Worm (Caenorhabditis elegans) whole organism, L1 larva: ENCODE data around the gene C47D2.1.

Experiments used
- C16A3.4 ChIP-seq: fragments of 150-350 bp; optimal IDR thresholded peaks from 2 replicates; lab custom pipeline; 2014; ENCODE audit warnings: missing biosample characterization, missing genetic modification characterization
- C34B4.2 ChIP-seq: sonication (generic microtip); optimal IDR thresholded peaks from 2 replicates; lab custom pipeline; 2017; ENCODE audit warnings: mild to moderate bottlenecking, missing genetic modification characterization, missing compliant biosample characterization
- alr-1 ChIP-seq: fragments of 200-800 bp; sonication (Bioruptor generic); optimal IDR thresholded peaks from 2 replicates; lab custom pipeline; 2018; ENCODE audit warnings: borderline replicate concordance, mild to moderate bottlenecking, missing genetic modification characterization, missing compliant biosample characterization
- aly-2 ChIP-seq: fragments of 150-350 bp; optimal IDR thresholded peaks from 2 replicates; lab custom pipeline; 2014; ENCODE audit warnings: missing biosample characterization, missing genetic modification characterization
- ama-1 ChIP-seq: fragments of 150-350 bp; optimal IDR thresholded peaks from 2 replicates; lab custom pipeline; 2014
- blmp-1 ChIP-seq: fragments of 150-350 bp; optimal IDR thresholded peaks from 2 replicates; lab custom pipeline; 2014; ENCODE audit warnings: missing biosample characterization, missing genetic modification characterization
- ceh-63 ChIP-seq: fragments of 200-800 bp; sonication (Bioruptor generic); optimal IDR thresholded peaks from 2 replicates; lab custom pipeline; 2018; ENCODE audit warnings: mild to moderate bottlenecking, missing genetic modification characterization, missing compliant biosample characterization
- ceh-82 ChIP-seq, 3 experiments: fragments of 150-350 bp in 1 of 3; sonication (generic microtip) in 2 of 3; optimal IDR thresholded peaks; 2 replicates each; lab custom pipeline; 2014 to 2017; ENCODE audit warnings: missing biosample characterization in 3 of 3, missing genetic modification characterization in 3 of 3
- ceh-88 ChIP-seq: fragments of 200-800 bp; sonication (Bioruptor generic); IDR thresholded peaks from 2 replicates; pipeline ENCODE4 v1.3.6; 2022; ENCODE audit warnings: missing genetic modification characterization, missing compliant biosample characterization
- dpl-1 ChIP-seq, 3 experiments: fragments of 150-350 bp in 2 of 3; sonication (generic microtip) in 1 of 3; optimal IDR thresholded peaks; 2 replicates each; lab custom pipeline; 2014 to 2017; ENCODE audit warnings: missing biosample characterization in 3 of 3, missing genetic modification characterization in 3 of 3, missing genetic modification reagents in 3 of 3
- dsc-1 ChIP-seq: sonication (generic microtip); optimal IDR thresholded peaks from 2 replicates; lab custom pipeline; 2016; ENCODE audit warnings: mild to moderate bottlenecking, missing genetic modification characterization, missing compliant biosample characterization
- efl-1 ChIP-seq, 4 experiments: fragments of 150-350 bp; optimal IDR thresholded peaks in 3 of 4; peaks in 1 of 4; 1 replicate in 1 of 4; 2 replicates in 3 of 4; lab custom pipeline; 2014; ENCODE audit warnings: missing biosample characterization in 2 of 4, missing genetic modification characterization in 2 of 4, missing genetic modification reagents in 2 of 4
- egl-13 ChIP-seq: sonication (generic microtip); optimal IDR thresholded peaks from 2 replicates; lab custom pipeline; 2016; ENCODE audit warnings: missing genotype, missing genetic modification reagents, missing genetic modification characterization, missing compliant biosample characterization
- egl-27 ChIP-seq, 2 experiments: fragments of 150-350 bp in 1 of 2; sonication (generic microtip); optimal IDR thresholded peaks; 3 replicates each; lab custom pipeline; 2017 to 2018; ENCODE audit warnings: missing biosample characterization in 2 of 2, missing genetic modification characterization in 2 of 2, missing genetic modification reagents in 2 of 2
- elt-3 ChIP-seq, 6 experiments: fragments of 150-350 bp in 1 of 6; sonication (generic microtip); optimal IDR thresholded peaks; 2 replicates each; lab custom pipeline; 2017 to 2018; ENCODE audit warnings: missing biosample characterization in 6 of 6, missing genetic modification characterization in 6 of 6, inconsistent platforms in 1 of 6
- fkh-4 ChIP-seq: sonication (generic microtip); optimal IDR thresholded peaks from 2 replicates; lab custom pipeline; 2016; ENCODE audit warnings: missing compliant biosample characterization, missing genetic modification characterization, borderline replicate concordance
- fkh-8 ChIP-seq: sonication (generic microtip); optimal IDR thresholded peaks from 2 replicates; lab custom pipeline; 2016; ENCODE audit warnings: mild to moderate bottlenecking, missing genetic modification characterization, missing compliant biosample characterization
- fos-1 ChIP-seq: fragments of 150-350 bp; optimal IDR thresholded peaks from 2 replicates; lab custom pipeline; 2014; ENCODE audit warnings: missing biosample characterization, missing genetic modification characterization
- grh-1 ChIP-seq: fragments of 200-800 bp; sonication (Bioruptor generic); IDR thresholded peaks from 2 replicates; pipeline ENCODE4 v1.3.6; 2022; ENCODE audit warnings: missing genetic modification reagents, missing genetic modification characterization, missing compliant biosample characterization
- hlh-17 ChIP-seq: fragments of 200-800 bp; sonication (Bioruptor generic); optimal IDR thresholded peaks from 2 replicates; lab custom pipeline; 2018; ENCODE audit warnings: missing genetic modification characterization, mild to moderate bottlenecking, missing compliant biosample characterization, moderate library complexity, borderline replicate concordance
- irx-1 ChIP-seq: sonication (generic microtip); optimal IDR thresholded peaks from 2 replicates; lab custom pipeline; 2016; ENCODE audit warnings: missing genetic modification characterization, missing compliant biosample characterization
- lin-13 ChIP-seq: fragments of 150-350 bp; optimal IDR thresholded peaks from 2 replicates; lab custom pipeline; 2014; ENCODE audit warnings: missing biosample characterization, missing genetic modification reagents, missing genetic modification characterization
- lin-14 ChIP-seq: fragments of 200-800 bp; sonication (Bioruptor generic); optimal IDR thresholded peaks from 2 replicates; lab custom pipeline; 2018; ENCODE audit warnings: mild to moderate bottlenecking, missing genetic modification characterization, moderate library complexity, missing compliant biosample characterization
- lin-15B ChIP-seq: fragments of 150-350 bp; sonication (generic microtip); optimal IDR thresholded peaks from 3 replicates; lab custom pipeline; 2014; ENCODE audit warnings: missing biosample characterization, missing genetic modification characterization
- lin-35 ChIP-seq, 2 experiments: fragments of 150-350 bp; optimal IDR thresholded peaks; 2 replicates each; lab custom pipeline; 2014; ENCODE audit warnings: missing biosample characterization in 2 of 2, missing genetic modification characterization in 2 of 2, missing genetic modification reagents in 2 of 2
- lin-39 ChIP-seq: fragments of 150-350 bp; optimal IDR thresholded peaks from 2 replicates; lab custom pipeline; 2014; ENCODE audit warnings: missing biosample characterization, missing genetic modification reagents, missing genetic modification characterization
- lsy-2 ChIP-seq, 2 experiments: fragments of 150-350 bp; optimal IDR thresholded peaks; 2 replicates each; lab custom pipeline; 2014; ENCODE audit warnings: missing biosample characterization in 2 of 2, missing genetic modification characterization in 2 of 2
- mab-9 ChIP-seq: fragments of 200-800 bp; sonication (Bioruptor generic); IDR thresholded peaks from 2 replicates; pipeline ENCODE4 v1.3.6; 2022; ENCODE audit warnings: missing genetic modification reagents, missing genetic modification characterization, missing compliant biosample characterization
- nhr-19 ChIP-seq: fragments of 200-800 bp; sonication (Bioruptor generic); conservative IDR thresholded peaks from 2 replicates; pipeline ENCODE4 v1.3.6; 2022; ENCODE audit warnings: missing genetic modification characterization, missing compliant biosample characterization
- nhr-20 ChIP-seq: sonication (generic microtip); optimal IDR thresholded peaks from 2 replicates; lab custom pipeline; 2016; ENCODE audit warnings: mild to moderate bottlenecking, missing genetic modification characterization, missing compliant biosample characterization
- nhr-28 ChIP-seq: fragments of 150-350 bp; optimal IDR thresholded peaks from 2 replicates; lab custom pipeline; 2014; ENCODE audit warnings: missing biosample characterization, missing genetic modification characterization
- nhr-77 ChIP-seq: fragments of 150-350 bp; optimal IDR thresholded peaks from 2 replicates; lab custom pipeline; 2014; ENCODE audit warnings: missing biosample characterization, missing genetic modification characterization
- nhr-85 ChIP-seq: sonication (generic microtip); peaks from one replicate; lab custom pipeline; 2016; ENCODE audit warnings: missing genetic modification characterization, inconsistent platforms, missing compliant biosample characterization
- nhr-90 ChIP-seq: sonication (generic microtip); optimal IDR thresholded peaks from 2 replicates; lab custom pipeline; 2016; ENCODE audit warnings: mild to moderate bottlenecking, missing genetic modification characterization, missing compliant biosample characterization; ENCODE audit not compliant: poor library complexity
- pax-3 ChIP-seq: fragments of 200-800 bp; sonication (Bioruptor generic); optimal IDR thresholded peaks from 2 replicates; lab custom pipeline; 2018; ENCODE audit warnings: mild to moderate bottlenecking, missing genetic modification characterization, moderate library complexity, missing compliant biosample characterization
- pqm-1 ChIP-seq: sonication (generic microtip); optimal IDR thresholded peaks from 3 replicates; lab custom pipeline; 2017; ENCODE audit warnings: missing biosample characterization, missing genetic modification characterization
- rnt-1 ChIP-seq: sonication (generic microtip); optimal IDR thresholded peaks from 2 replicates; lab custom pipeline; 2016; ENCODE audit warnings: mild to moderate bottlenecking, missing genetic modification characterization, moderate library complexity, missing compliant biosample characterization
- snu-23 ChIP-seq: sonication (generic microtip); optimal IDR thresholded peaks from 2 replicates; lab custom pipeline; 2016; ENCODE audit warnings: missing genetic modification characterization, missing compliant biosample characterization
- sptf-1 ChIP-seq: fragments of 150-350 bp; optimal IDR thresholded peaks from 2 replicates; lab custom pipeline; 2014; ENCODE audit warnings: missing biosample characterization, missing genetic modification characterization
- sup-37 ChIP-seq: fragments of 200-800 bp; sonication (Bioruptor generic); optimal IDR thresholded peaks from 2 replicates; lab custom pipeline; 2018; ENCODE audit warnings: mild to moderate bottlenecking, missing genetic modification characterization, missing compliant biosample characterization
- tbx-2 ChIP-seq: sonication (generic microtip); optimal IDR thresholded peaks from 2 replicates; lab custom pipeline; 2016; ENCODE audit warnings: missing genetic modification characterization, missing compliant biosample characterization
- unc-130 ChIP-seq: fragments of 150-350 bp; optimal IDR thresholded peaks from 2 replicates; lab custom pipeline; 2017; ENCODE audit warnings: missing biosample characterization, missing genetic modification characterization, inconsistent platforms
- zag-1 ChIP-seq: fragments of 150-350 bp; optimal IDR thresholded peaks from 2 replicates; lab custom pipeline; 2014; ENCODE audit warnings: missing biosample characterization, missing genetic modification characterization

The C47D2.1 gene

ce11 chrX:8214424-8215115 is at the start of gene C47D2.1:
C47D2.1 (plus strand) TSS chrX:8215065.
- TF ChIP-seq sup-37 (GFP tag; lab: Kevin White, UChicago): no peak
- TF ChIP-seq sptf-1: no peak
- TF ChIP-seq ceh-88 (GFP tag; lab: Robert Waterston, UW): no peak
- no peak for TF ChIP-seq alr-1 (tag; lab: Kevin White, UChicago)
- no peak for TF ChIP-seq nhr-19
- TF ChIP-seq egl-13 (tag; lab: Kevin White, UChicago): no peak
- no peak for TF ChIP-seq lin-15B
- no peak for TF ChIP-seq lsy-2 (tag; optimal IDR thresholded peaks at IDR 0.05; lab: Kevin White, UChicago)
- TF ChIP-seq mab-9 (GFP tag; lab: Robert Waterston, UW): no peak
- no peak for TF ChIP-seq nhr-77 (tag; lab: Kevin White, UChicago)
- TF ChIP-seq egl-27 (tag; optimal IDR thresholded peaks at IDR 0.05; lab: Kevin White, UChicago): no peak
- TF ChIP-seq elt-3 (tag; optimal IDR thresholded peaks at IDR 0.05; lab: Kevin White, UChicago): no peak
- TF ChIP-seq snu-23 (GFP tag; lab: Kevin White, UChicago): no peak
- no peak for TF ChIP-seq dpl-1 (GFP tag; optimal IDR thresholded peaks at IDR 0.05; lab: Kevin White, UChicago)

ce11 chrX:8169534-8169933 is 45.3 kb upstream of the C47D2.1 start, which contains the start of gene C17H11.2:
C17H11.2 (plus strand) TSS chrX:8169930.
- TF ChIP-seq C16A3.4 (peak; percentile 6), C34B4.2 (tag; lab: Kevin White, UChicago) (no peak), snu-23 (GFP tag; lab: Kevin White, UChicago) (peak; percentile 38), nhr-85 (tag; lab: Kevin White, UChicago) (no peak), ama-1 (lab: Kevin White, UChicago) (no peak), tbx-2 (tag; lab: Kevin White, UChicago) (no peak), elt-3 (tag; optimal IDR thresholded peaks at IDR 0.05; lab: Kevin White, UChicago) (peak in 1 of 6 experiments; percentile 5), hlh-17 (no peak), pqm-1 (tag; lab: Kevin White, UChicago) (no peak), mab-9 (GFP tag; lab: Robert Waterston, UW) (no peak), nhr-19 (no peak), ceh-82 (tag; optimal IDR thresholded peaks at IDR 0.05; lab: Kevin White, UChicago) (peak in 1 of 3 experiments; percentile 2), fkh-8 (no peak), lin-13 (GFP tag; lab: Kevin White, UChicago) (no peak), lsy-2 (tag; optimal IDR thresholded peaks at IDR 0.05; lab: Kevin White, UChicago) (peak in 1 of 2 experiments; percentile 51), fos-1 (tag; lab: Kevin White, UChicago) (no peak), nhr-28 (tag; lab: Kevin White, UChicago) (no peak), alr-1 (tag; lab: Kevin White, UChicago) (no peak), blmp-1 (tag; lab: Kevin White, UChicago) (peak; percentile 43), irx-1 (tag; lab: Kevin White, UChicago) (no peak), aly-2 (tag; lab: Kevin White, UChicago) (no peak), lin-39 (tag; lab: Kevin White, UChicago) (no peak), lin-35 (GFP tag; optimal IDR thresholded peaks at IDR 0.05; lab: Kevin White, UChicago) (peak in 1 of 2 experiments; percentile 45), efl-1 (optimal IDR thresholded peaks at IDR 0.05; lab: Kevin White, UChicago) (no peak), efl-1 (GFP tag; optimal IDR thresholded peaks at IDR 0.05 in 1 of 2; lab: Kevin White, UChicago) (peak in 1 of 2 experiments; percentile 89), dsc-1 (tag; lab: Kevin White, UChicago) (no peak), nhr-20 (tag; lab: Kevin White, UChicago) (peak; percentile 2), rnt-1 (no peak), ceh-63 (GFP tag; lab: Kevin White, UChicago) (no peak), zag-1 (tag; lab: Kevin White, UChicago) (no peak), egl-27 (tag; optimal IDR thresholded peaks at IDR 0.05; lab: Kevin White, UChicago) (no peak), grh-1 (no peak), lin-14 (GFP tag; lab: Kevin White, UChicago) (peak; percentile 42), pax-3 (tag; lab: Kevin White, UChicago) (no peak), unc-130 (no peak), nhr-90 (tag; lab: Kevin White, UChicago) (no peak), fkh-4 (no peak)
